Worm (Caenorhabditis elegans) whole organism, L1 larva: ENCODE results near the gene hil-7.

Experiments used
- Y116A8C.19 ChIP-seq: sonication (generic microtip); optimal IDR thresholded peaks from 2 replicates; lab custom pipeline; 2016; ENCODE audit warnings: missing compliant biosample characterization, missing genetic modification characterization, borderline replicate concordance
- dpl-1 ChIP-seq, 3 experiments: fragments of 150-350 bp in 2 of 3; sonication (generic microtip) in 1 of 3; optimal IDR thresholded peaks; 2 replicates each; lab custom pipeline; 2014 to 2017; ENCODE audit warnings: missing biosample characterization in 3 of 3, missing genetic modification characterization in 3 of 3, missing genetic modification reagents in 3 of 3
- egl-27 ChIP-seq, 2 experiments: fragments of 150-350 bp in 1 of 2; sonication (generic microtip); optimal IDR thresholded peaks; 3 replicates each; lab custom pipeline; 2017 to 2018; ENCODE audit warnings: missing biosample characterization in 2 of 2, missing genetic modification characterization in 2 of 2, missing genetic modification reagents in 2 of 2
- elt-3 ChIP-seq, 6 experiments: fragments of 150-350 bp in 1 of 6; sonication (generic microtip); optimal IDR thresholded peaks; 2 replicates each; lab custom pipeline; 2017 to 2018; ENCODE audit warnings: missing biosample characterization in 6 of 6, missing genetic modification characterization in 6 of 6, inconsistent platforms in 1 of 6
- jun-1 ChIP-seq: fragments of 150-350 bp; optimal IDR thresholded peaks from 2 replicates; lab custom pipeline; 2014; ENCODE audit warnings: missing biosample characterization, missing genetic modification reagents, missing genetic modification characterization
- lin-35 ChIP-seq, 2 experiments: fragments of 150-350 bp; optimal IDR thresholded peaks; 2 replicates each; lab custom pipeline; 2014; ENCODE audit warnings: missing biosample characterization in 2 of 2, missing genetic modification characterization in 2 of 2, missing genetic modification reagents in 2 of 2
- mdl-1 ChIP-seq, 2 experiments: fragments of 150-350 bp; optimal IDR thresholded peaks; 2 replicates each; lab custom pipeline; 2014 to 2017; ENCODE audit warnings: missing biosample characterization in 2 of 2, missing genetic modification characterization in 2 of 2, inconsistent platforms in 1 of 2

ce11 chrIV:6622142-6622541 lies 24.0 kb upstream of the hil-7 start:
- TF ChIP-seq elt-3 (tag; optimal IDR thresholded peaks at IDR 0.05; lab: Kevin White, UChicago) (peak in 2 of 6 experiments; percentile 43 to 68), lin-35 (GFP tag; optimal IDR thresholded peaks at IDR 0.05; lab: Kevin White, UChicago) (peak in 1 of 2 experiments; percentile 47), jun-1 (no peak), mdl-1 (tag; optimal IDR thresholded peaks at IDR 0.05; lab: Kevin White, UChicago) (no peak), dpl-1 (GFP tag; optimal IDR thresholded peaks at IDR 0.05; lab: Kevin White, UChicago) (peak; percentile 15 to 30 (median 23)), egl-27 (tag; optimal IDR thresholded peaks at IDR 0.05; lab: Kevin White, UChicago) (no peak), Y116A8C.19 (tag; lab: Kevin White, UChicago) (no peak)
